Worm (Caenorhabditis elegans): ENCODE data around the gene C39F7.5.
"Not testable (repeated sequence)": the region's sequence is repeated elsewhere in the genome, so short reads cannot be mapped to it uniquely, and the experiment has no call there.

DNA sequence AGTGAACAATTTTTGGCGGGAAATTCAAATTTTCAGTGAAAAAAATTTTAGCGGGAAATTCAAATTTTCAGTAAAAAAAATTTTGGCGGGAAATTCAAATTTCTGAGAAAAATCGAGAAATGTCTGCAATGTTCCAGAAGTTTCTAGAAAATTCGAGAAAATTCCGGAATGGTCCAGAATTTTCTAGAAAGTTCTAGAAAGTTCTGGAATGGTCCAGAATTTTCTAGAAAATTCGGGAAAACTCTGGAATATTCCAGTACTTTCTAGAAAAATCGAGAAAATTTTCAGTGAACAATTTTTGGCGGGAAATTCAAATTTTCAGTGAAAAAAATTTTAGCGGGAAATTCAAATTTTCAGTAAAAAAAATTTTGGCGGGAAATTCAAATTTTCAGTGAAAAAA, 7.5 kb upstream of the C39F7.5 start:
- TF ChIP-seq madf-8 (GFP tag; conservative IDR thresholded peaks at IDR 0.05); hmg-1.2 (GFP tag; IDR thresholded peaks at IDR 0.05); ceh-58 (GFP tag; IDR thresholded peaks at IDR 0.05); sea-2 (GFP tag; IDR thresholded peaks at IDR 0.05); zfh-2 (GFP tag; conservative IDR thresholded peaks at IDR 0.05); ama-1 (optimal IDR thresholded peaks at IDR 0.05); ama-1 (GFP tag; optimal IDR thresholded peaks at IDR 0.05); hlh-26 (GFP tag; conservative IDR thresholded peaks at IDR 0.05): not testable (repeated sequence)
